Fruit fly (Drosophila melanogaster) whole organism, embryonic: ENCODE measurements around the gene CG11986.
A peak's percentile ranks its signal among the peaks of the same experiment; 100 is the strongest.

Experiments
- B-H1 ChIP-seq: fragments of 200-800 bp; sonication (Bioruptor generic); IDR thresholded peaks from 3 replicates; pipeline ENCODE4 v1.3.6; 2022; ENCODE audit warnings: missing biosample characterization, missing genetic modification characterization
- CG10274 ChIP-seq: fragments of 200-800 bp; sonication (Bioruptor generic); optimal IDR thresholded peaks from 3 replicates; lab custom pipeline; 2017; ENCODE audit warnings: missing biosample characterization, mild to moderate bottlenecking, missing genetic modification characterization
- CG11696 ChIP-seq: fragments of 200-800 bp; sonication (Bioruptor generic); IDR thresholded peaks from 2 replicates; pipeline ENCODE4 v1.3.6; 2022; ENCODE audit warnings: missing biosample characterization, missing genetic modification characterization
- CG13624 ChIP-seq: fragments of 200-800 bp; sonication (Bioruptor generic); optimal IDR thresholded peaks from 2 replicates; lab custom pipeline; 2016; ENCODE audit warnings: missing biosample characterization, missing genetic modification characterization
- CG14050 ChIP-seq: fragments of 200-800 bp; sonication (Bioruptor generic); IDR thresholded peaks from 3 replicates; pipeline ENCODE4 v1.3.6; 2022; ENCODE audit warnings: missing biosample characterization, missing genetic modification characterization
- CG15601 ChIP-seq: fragments of 200-800 bp; sonication (Bioruptor generic); optimal IDR thresholded peaks from 3 replicates; lab custom pipeline; 2019; ENCODE audit warnings: missing biosample characterization, mild to moderate bottlenecking, missing genetic modification characterization, moderate library complexity
- CG17186 ChIP-seq: fragments of 200-800 bp; sonication (Bioruptor generic); optimal IDR thresholded peaks from 3 replicates; lab custom pipeline; 2017; ENCODE audit warnings: missing biosample characterization, missing genetic modification reagents, missing genetic modification characterization
- CG17328 ChIP-seq: fragments of 200-800 bp; sonication (Bioruptor generic); IDR thresholded peaks from 2 replicates; pipeline ENCODE4 v1.3.6; 2022; ENCODE audit warnings: missing biosample characterization, missing genetic modification characterization
- CG2678 ChIP-seq: fragments of 200-800 bp; sonication (Bioruptor generic); optimal IDR thresholded peaks from 3 replicates; lab custom pipeline; 2019; ENCODE audit warnings: missing biosample characterization, mild to moderate bottlenecking, missing genetic modification characterization, moderate library complexity
- CG31388 ChIP-seq: fragments of 200-800 bp; sonication (Bioruptor generic); optimal IDR thresholded peaks from 2 replicates; lab custom pipeline; 2016; ENCODE audit warnings: missing biosample characterization, missing genetic modification characterization
- CG42726 ChIP-seq: fragments of 200-800 bp; sonication (Bioruptor generic); IDR thresholded peaks from 2 replicates; pipeline ENCODE4 v1.3.6; 2022; ENCODE audit warnings: missing biosample characterization, missing genetic modification characterization; ENCODE audit not compliant: partially characterized antibody
- CG4617 ChIP-seq: fragments of 200-800 bp; sonication (Bioruptor generic); optimal IDR thresholded peaks from 3 replicates; lab custom pipeline; 2016; ENCODE audit warnings: missing biosample characterization, missing genetic modification characterization, borderline replicate concordance
- CG6683 ChIP-seq: fragments of 200-800 bp; sonication (Bioruptor generic); optimal IDR thresholded peaks from 2 replicates; lab custom pipeline; 2017; ENCODE audit warnings: missing biosample characterization, mild to moderate bottlenecking, missing genetic modification characterization, missing genetic modification reagents
- CG6854 ChIP-seq: fragments of 200-800 bp; sonication (Bioruptor generic); optimal IDR thresholded peaks from 3 replicates; lab custom pipeline; 2017; ENCODE audit warnings: missing biosample characterization, mild to moderate bottlenecking, missing genetic modification characterization
- CG7786 ChIP-seq: fragments of 200-800 bp; sonication (Bioruptor generic); optimal IDR thresholded peaks from 2 replicates; lab custom pipeline; 2016; ENCODE audit warnings: missing biosample characterization, missing genetic modification characterization
- CG8281 ChIP-seq: fragments of 200-800 bp; sonication (Bioruptor generic); optimal IDR thresholded peaks from 2 replicates; lab custom pipeline; 2018; ENCODE audit warnings: missing biosample characterization, mild to moderate bottlenecking, missing genetic modification characterization, moderate library complexity
- CG8478 ChIP-seq: fragments of >200 bp; optimal IDR thresholded peaks from 2 replicates; lab custom pipeline; 2018
- CG8765 ChIP-seq: fragments of 200-800 bp; sonication (Bioruptor generic); IDR thresholded peaks from 2 replicates; pipeline ENCODE4 v1.3.6; 2022; ENCODE audit warnings: missing biosample characterization, missing genetic modification characterization
- CG9727 ChIP-seq: fragments of 200-800 bp; sonication (Bioruptor generic); optimal IDR thresholded peaks from 3 replicates; lab custom pipeline; 2017; ENCODE audit warnings: missing biosample characterization, mild to moderate bottlenecking, missing genetic modification characterization
- D19A ChIP-seq: fragments of 200-800 bp; optimal IDR thresholded peaks from 3 replicates; lab custom pipeline; 2019; ENCODE audit warnings: missing biosample characterization, mild to moderate bottlenecking, missing genetic modification characterization, moderate library complexity
- Deaf1 ChIP-seq: fragments of 200-800 bp; optimal IDR thresholded peaks from 3 replicates; lab custom pipeline; 2019; ENCODE audit warnings: missing biosample characterization, mild to moderate bottlenecking, missing genetic modification characterization, moderate library complexity
- ERR ChIP-seq: fragments of 200-800 bp; sonication (Bioruptor generic); optimal IDR thresholded peaks from 2 replicates; lab custom pipeline; 2016; ENCODE audit warnings: missing biosample characterization, missing genetic modification characterization
- HLHmδ ChIP-seq: fragments of 200-800 bp; sonication (Bioruptor generic); optimal IDR thresholded peaks from 2 replicates; lab custom pipeline; 2018; ENCODE audit warnings: missing biosample characterization, mild to moderate bottlenecking, missing genetic modification characterization, moderate library complexity
- Hey ChIP-seq: fragments of 200-800 bp; sonication (Bioruptor generic); optimal IDR thresholded peaks from 3 replicates; lab custom pipeline; 2018; ENCODE audit warnings: missing biosample characterization, mild to moderate bottlenecking, missing genetic modification characterization
- Neu2 ChIP-seq: fragments of 200-800 bp; sonication (Bioruptor generic); optimal IDR thresholded peaks from 3 replicates; lab custom pipeline; 2016; ENCODE audit warnings: missing biosample characterization, missing genetic modification characterization, borderline replicate concordance
- Nf-YB ChIP-seq: fragments of 200-800 bp; sonication (Bioruptor generic); optimal IDR thresholded peaks from 3 replicates; lab custom pipeline; 2019; ENCODE audit warnings: missing biosample characterization, mild to moderate bottlenecking, missing genetic modification characterization, moderate library complexity
- Sox102F ChIP-seq: fragments of 200-800 bp; sonication (Bioruptor generic); optimal IDR thresholded peaks from 2 replicates; lab custom pipeline; 2018; ENCODE audit warnings: missing biosample characterization, mild to moderate bottlenecking, missing genetic modification characterization, moderate library complexity
- az2 ChIP-seq: fragments of 200-800 bp; sonication (Bioruptor generic); optimal IDR thresholded peaks from 3 replicates; lab custom pipeline; 2016; ENCODE audit warnings: missing biosample characterization, missing genetic modification characterization
- crp ChIP-seq, 2 experiments: fragments of 200-800 bp; sonication (Bioruptor generic); optimal IDR thresholded peaks; 2 replicates in 1 of 2; 3 replicates in 1 of 2; lab custom pipeline; 2017; ENCODE audit warnings: missing biosample characterization in 2 of 2, missing genetic modification characterization in 2 of 2, mild to moderate bottlenecking in 1 of 2, moderate library complexity in 1 of 2
- en ChIP-seq: fragments of 200-800 bp; sonication (Bioruptor generic); optimal IDR thresholded peaks from 2 replicates; lab custom pipeline; 2016; ENCODE audit warnings: missing biosample characterization, missing genetic modification characterization
- eyg ChIP-seq: fragments of 200-800 bp; sonication (Bioruptor generic); optimal IDR thresholded peaks from 3 replicates; lab custom pipeline; 2016; ENCODE audit warnings: missing biosample characterization, missing genetic modification characterization
- kah ChIP-seq: fragments of 200-800 bp; sonication (Bioruptor generic); optimal IDR thresholded peaks from 2 replicates; lab custom pipeline; 2018; ENCODE audit warnings: missing biosample characterization, mild to moderate bottlenecking, missing genetic modification characterization
- ken ChIP-seq: fragments of 200-800 bp; sonication (Bioruptor generic); IDR thresholded peaks from 3 replicates; pipeline ENCODE4 v1.3.6; 2022; ENCODE audit warnings: missing biosample characterization, missing genetic modification characterization
- lmd ChIP-seq: fragments of 200-800 bp; sonication (Bioruptor generic); IDR thresholded peaks from 2 replicates; pipeline ENCODE4 v1.3.6; 2022; ENCODE audit warnings: missing biosample characterization, missing genetic modification characterization
- nerfin-1 ChIP-seq: fragments of 200-800 bp; sonication (Bioruptor generic); optimal IDR thresholded peaks from 3 replicates; lab custom pipeline; 2019; ENCODE audit warnings: missing biosample characterization, mild to moderate bottlenecking, missing genetic modification characterization, moderate library complexity
- nerfin-2 ChIP-seq: fragments of 200-800 bp; sonication (Bioruptor generic); IDR thresholded peaks from 2 replicates; pipeline ENCODE4 v1.3.6; 2022; ENCODE audit warnings: missing biosample characterization, missing genetic modification characterization; ENCODE audit not compliant: partially characterized antibody
- p53 ChIP-seq: fragments of 200-800 bp; sonication (Bioruptor generic); optimal IDR thresholded peaks from 2 replicates; lab custom pipeline; 2016; ENCODE audit warnings: missing biosample characterization, missing genetic modification characterization
- pan ChIP-seq, 4 experiments: fragments of >200 bp in 3 of 4; fragments of 200-800 bp in 1 of 4; sonication (Bioruptor generic) in 1 of 4; optimal IDR thresholded peaks in 3 of 4; IDR thresholded peaks in 1 of 4; 2 replicates each; pipeline versions ENCODE4 v1.3.6 to Lab custom; 2017 to 2022; ENCODE audit warnings: missing biosample characterization in 2 of 4, missing genetic modification characterization in 2 of 4, mixed read lengths in 1 of 4
- pzg ChIP-seq: fragments of 200-800 bp; sonication (Bioruptor generic); optimal IDR thresholded peaks from 3 replicates; lab custom pipeline; 2018; ENCODE audit warnings: missing biosample characterization, mild to moderate bottlenecking, missing genetic modification characterization, moderate library complexity
- ranshi ChIP-seq: fragments of 200-800 bp; sonication (Bioruptor generic); IDR thresholded peaks from 2 replicates; pipeline ENCODE4 v1.3.6; 2022; ENCODE audit warnings: missing biosample characterization, missing genetic modification characterization
- repo ChIP-seq: fragments of 200-800 bp; sonication (Bioruptor generic); optimal IDR thresholded peaks from 2 replicates; lab custom pipeline; 2016; ENCODE audit warnings: missing biosample characterization, missing genetic modification characterization
- ro ChIP-seq: fragments of 200-800 bp; sonication (Bioruptor generic); IDR thresholded peaks from 2 replicates; pipeline ENCODE4 v1.3.6; 2022; ENCODE audit warnings: missing biosample characterization, missing genetic modification characterization
- scrt ChIP-seq: fragments of 200-800 bp; sonication (Bioruptor generic); optimal IDR thresholded peaks from 2 replicates; lab custom pipeline; 2018; ENCODE audit warnings: missing biosample characterization, mild to moderate bottlenecking, missing genetic modification characterization, moderate library complexity
- ssp ChIP-seq: fragments of 200-800 bp; sonication (Bioruptor generic); IDR thresholded peaks from 2 replicates; pipeline ENCODE4 v1.3.6; 2022; ENCODE audit warnings: missing biosample characterization, missing genetic modification characterization
- stc ChIP-seq: fragments of 200-800 bp; sonication (Bioruptor generic); IDR thresholded peaks from 2 replicates; pipeline ENCODE4 v1.3.6; 2022; ENCODE audit warnings: missing biosample characterization, missing genetic modification characterization
- tgo ChIP-seq: fragments of 200-800 bp; sonication (Bioruptor generic); IDR thresholded peaks from 3 replicates; pipeline ENCODE4 v1.3.6; 2022; ENCODE audit warnings: missing biosample characterization, missing genetic modification characterization
- tll ChIP-seq, 2 experiments: fragments of 200-800 bp in 1 of 2; fragments of >200 bp in 1 of 2; sonication (Bioruptor generic) in 1 of 2; optimal IDR thresholded peaks; 2 replicates each; lab custom pipeline; 2017 to 2019; ENCODE audit warnings: missing biosample characterization in 2 of 2, missing genetic modification characterization in 2 of 2, mild to moderate bottlenecking in 1 of 2, moderate library complexity in 1 of 2
- tup ChIP-seq: fragments of 200-800 bp; sonication (Bioruptor generic); optimal IDR thresholded peaks from 2 replicates; lab custom pipeline; 2016; ENCODE audit warnings: missing biosample characterization, mild to moderate bottlenecking, missing genetic modification characterization, moderate library complexity
- unc-4 ChIP-seq: fragments of 200-800 bp; sonication (Bioruptor generic); IDR thresholded peaks from 2 replicates; pipeline ENCODE4 v1.3.6; 2022; ENCODE audit warnings: missing biosample characterization, missing genetic modification characterization; ENCODE audit not compliant: partially characterized antibody
- zen ChIP-seq: fragments of 200-800 bp; sonication (Bioruptor generic); optimal IDR thresholded peaks from 3 replicates; lab custom pipeline; 2018; ENCODE audit warnings: missing biosample characterization, mild to moderate bottlenecking, missing genetic modification characterization, moderate library complexity

The CG11986 gene

DNA sequence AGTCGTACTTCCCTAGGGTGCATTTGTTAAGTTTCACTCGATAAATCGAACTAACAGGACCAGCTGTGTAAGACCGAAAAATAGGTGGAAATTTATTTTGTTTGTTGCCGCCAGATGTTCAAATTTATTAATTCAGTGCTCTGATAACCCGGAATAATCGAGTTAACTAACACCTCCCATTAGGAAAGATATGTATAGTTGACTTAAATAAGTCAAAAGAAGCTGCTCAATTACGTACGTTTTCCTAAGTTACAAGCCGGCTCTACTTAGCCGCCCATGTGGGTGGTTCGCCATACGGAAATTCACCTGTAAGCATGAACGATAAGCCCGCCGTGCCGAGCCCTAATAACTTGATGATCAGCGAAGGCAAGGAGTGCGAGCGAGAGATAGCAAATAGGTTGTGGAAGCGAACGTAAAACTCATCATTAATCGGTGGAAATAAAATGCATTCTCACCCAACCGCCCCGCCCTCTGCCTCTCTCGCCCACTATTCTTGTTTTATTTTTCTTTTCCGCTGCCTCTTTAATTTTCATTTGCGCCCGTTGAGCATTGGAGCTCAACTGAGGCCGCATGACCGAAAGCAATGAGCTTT lies 38.7 kb downstream of the CG11986 start (continued):
- TF ChIP-seq en (no peak), tll (GFP tag; optimal IDR thresholded peaks at IDR 0.05; lab: Kevin White, UChicago) (no peak), Hey (tag; lab: Kevin White, UChicago) (no peak), az2 (GFP tag; lab: Kevin White, UChicago) (no peak), CG15601 (no peak), ken (GFP tag; lab: Robert Waterston, UW) (no peak), CG10274 (GFP tag; lab: Kevin White, UChicago) (peak; percentile 9), CG8281 (tag; lab: Kevin White, UChicago) (peak; percentile 18), CG6683 (GFP tag; lab: Kevin White, UChicago) (no peak), Sox102F (GFP tag; lab: Kevin White, UChicago) (peak; percentile 55), CG8765 (GFP tag; lab: Robert Waterston, UW) (no peak), CG9727 (peak; percentile 8), ERR (GFP tag; lab: Kevin White, UChicago) (no peak), CG31388 (GFP tag; lab: Kevin White, UChicago) (no peak), zen (tag; lab: Kevin White, UChicago) (peak; percentile 13), CG4617 (GFP tag; lab: Kevin White, UChicago) (no peak), CG2678 (tag; lab: Kevin White, UChicago) (peak; percentile 78), stc (GFP tag; lab: Robert Waterston, UW) (no peak), pan (optimal IDR thresholded peaks at IDR 0.05; lab: Kevin White, UChicago) (no peak), pan (GFP tag; optimal IDR thresholded peaks at IDR 0.05 in 1 of 2, IDR thresholded peaks at IDR 0.05 in 1 of 2) (no peak), repo (GFP tag; lab: Kevin White, UChicago) (no peak), tup (GFP tag; lab: Kevin White, UChicago) (no peak), CG13624 (GFP tag; lab: Kevin White, UChicago) (no peak), lmd (no peak), Nf-YB (GFP tag; lab: Kevin White, UChicago) (no peak), CG6854 (GFP tag; lab: Kevin White, UChicago) (no peak), ro (GFP tag; lab: Robert Waterston, UW) (no peak), nerfin-1 (peak; percentile 24), crp (GFP tag; optimal IDR thresholded peaks at IDR 0.05; lab: Kevin White, UChicago) (no peak), B-H1 (GFP tag; lab: Robert Waterston, UW) (no peak), CG42726 (GFP tag; lab: Robert Waterston, UW) (no peak), tgo (GFP tag; lab: Robert Waterston, UW) (no peak), Deaf1 (tag; lab: Kevin White, UChicago) (no peak), eyg (GFP tag; lab: Kevin White, UChicago) (no peak), CG17186 (GFP tag; lab: Kevin White, UChicago) (no peak), CG14050 (GFP tag; lab: Robert Waterston, UW) (no peak), HLHmδ (GFP tag; lab: Kevin White, UChicago) (no peak), ranshi (GFP tag; lab: Robert Waterston, UW) (no peak), Neu2 (GFP tag; lab: Kevin White, UChicago) (no peak), ssp (GFP tag; lab: Robert Waterston, UW) (no peak), kah (no peak), CG8478 (no peak), CG7786 (peak; percentile 53), D19A (tag; lab: Kevin White, UChicago) (no peak), p53 (no peak), unc-4 (GFP tag; lab: Robert Waterston, UW) (no peak), CG17328 (GFP tag; lab: Robert Waterston, UW) (no peak), scrt (GFP tag; lab: Kevin White, UChicago) (no peak), pzg (GFP tag; lab: Kevin White, UChicago) (no peak), CG11696 (GFP tag; lab: Robert Waterston, UW) (no peak), nerfin-2 (no peak)
